Fruit fly (Drosophila melanogaster): ENCODE results near the gene Adgf-A.

Gene Adgf-A

DNA sequence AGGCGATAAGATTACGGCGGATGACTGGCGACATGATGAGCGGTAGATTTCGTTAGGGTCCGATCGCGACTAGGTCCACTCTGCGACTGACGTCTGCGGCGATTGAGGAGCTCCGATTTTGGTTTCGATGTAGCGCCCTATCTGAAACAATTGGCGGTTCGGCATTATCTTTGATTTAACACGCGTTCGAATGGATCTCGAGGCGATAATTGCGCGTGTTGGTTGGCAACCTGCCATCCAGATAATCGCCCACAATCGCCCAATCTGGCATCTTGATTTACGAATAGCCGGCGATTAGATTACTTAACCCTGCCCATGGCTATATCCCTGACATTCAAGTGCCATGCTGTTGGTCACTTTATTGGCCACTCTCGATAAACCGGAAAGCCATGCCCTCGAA, 9.7 kb downstream of the Adgf-A start:
- TF ChIP-seq insv (optimal IDR thresholded peaks at IDR 0.05) (no peak), h (optimal IDR thresholded peaks at IDR 0.05) (no peak), Myc (optimal IDR thresholded peaks at IDR 0.05) (no peak), Sin3A (optimal IDR thresholded peaks at IDR 0.05) (no peak), ttk (optimal IDR thresholded peaks at IDR 0.05) (no peak), psq (optimal IDR thresholded peaks at IDR 0.05) (no peak)

DNA sequence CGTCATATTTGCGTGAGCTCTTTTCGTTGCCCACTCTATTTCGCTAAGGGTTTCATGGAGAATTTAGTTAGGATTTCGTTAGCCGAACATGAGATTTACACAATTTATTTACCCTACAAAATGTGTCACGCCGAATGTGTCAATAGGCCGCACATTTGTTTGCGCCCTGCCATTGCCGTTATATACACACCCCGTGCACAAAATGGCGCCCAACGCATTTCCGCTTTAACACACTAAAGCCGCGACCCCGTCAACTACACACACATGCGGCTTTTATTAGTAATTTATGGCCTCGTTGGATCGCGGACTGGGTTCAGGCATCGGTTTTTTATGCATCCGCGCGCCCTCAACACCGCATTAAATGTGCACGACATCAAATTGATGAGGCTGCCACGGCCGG, 13.5 kb downstream of the Adgf-A start, which contains the start of gene Adgf-B:
Gene Adgf-B, minus strand, starts transcription at position 101 of the 400 bp plus-strand sequence.
- TF ChIP-seq psq (optimal IDR thresholded peaks at IDR 0.05) (no peak), insv (optimal IDR thresholded peaks at IDR 0.05) (no peak), h (optimal IDR thresholded peaks at IDR 0.05) (no peak), Myc (optimal IDR thresholded peaks at IDR 0.05) (no peak), Sin3A (optimal IDR thresholded peaks at IDR 0.05) (no peak), ttk (optimal IDR thresholded peaks at IDR 0.05) (no peak)

DNA sequence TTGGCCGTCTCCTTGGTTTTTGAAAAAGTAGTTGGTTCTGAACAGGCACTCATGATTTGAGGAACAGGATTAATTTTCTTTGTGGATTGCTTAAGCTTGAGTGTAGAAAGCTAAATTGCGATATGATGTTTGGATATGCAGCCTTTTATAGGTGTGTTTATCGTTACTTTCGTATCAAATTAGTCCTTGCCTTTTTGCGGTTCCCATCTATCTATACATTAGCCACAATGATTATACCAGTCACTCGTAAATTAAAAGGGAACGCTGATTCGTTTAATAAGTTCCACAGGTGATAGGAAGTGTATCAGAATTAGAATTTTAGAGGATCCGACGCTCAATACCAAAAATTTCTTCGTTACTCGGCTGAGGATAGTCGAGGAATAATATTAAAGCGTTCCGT, 17.2 kb downstream of the Adgf-A start, which contains the start of gene CG6034:
Gene CG6034, minus strand, starts transcription at position 101 of the 400 bp plus-strand sequence.
- TF ChIP-seq h (optimal IDR thresholded peaks at IDR 0.05) (no peak), insv (optimal IDR thresholded peaks at IDR 0.05) (no peak), Myc (optimal IDR thresholded peaks at IDR 0.05) (no peak), ttk (optimal IDR thresholded peaks at IDR 0.05) (no peak)

DNA sequence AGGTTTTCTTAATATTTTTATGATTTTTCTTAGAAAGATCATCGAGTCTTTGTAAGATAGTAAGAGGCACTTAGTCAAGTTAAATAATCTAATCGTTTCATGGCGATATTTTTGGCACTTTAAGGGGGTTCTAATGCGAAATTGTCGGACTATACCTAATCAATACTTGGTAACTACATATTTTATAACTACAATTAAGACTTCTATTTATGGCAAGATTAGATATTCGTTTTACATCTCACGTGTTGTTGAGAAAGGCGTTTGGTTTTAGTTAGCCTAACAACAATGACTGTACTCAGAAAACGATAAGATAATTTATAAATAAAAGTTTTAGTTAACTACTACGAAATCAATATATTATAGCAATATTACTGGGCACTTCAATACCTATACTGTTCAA, 21.4 kb downstream of the Adgf-A start:
- TF ChIP-seq psq (optimal IDR thresholded peaks at IDR 0.05): no peak
- no peak for TF ChIP-seq Sin3A (optimal IDR thresholded peaks at IDR 0.05)
- no peak for TF ChIP-seq Myc (optimal IDR thresholded peaks at IDR 0.05)
- no peak for TF ChIP-seq ttk (optimal IDR thresholded peaks at IDR 0.05)
- TF ChIP-seq h (optimal IDR thresholded peaks at IDR 0.05): no peak
- TF ChIP-seq insv (optimal IDR thresholded peaks at IDR 0.05): no peak

DNA sequence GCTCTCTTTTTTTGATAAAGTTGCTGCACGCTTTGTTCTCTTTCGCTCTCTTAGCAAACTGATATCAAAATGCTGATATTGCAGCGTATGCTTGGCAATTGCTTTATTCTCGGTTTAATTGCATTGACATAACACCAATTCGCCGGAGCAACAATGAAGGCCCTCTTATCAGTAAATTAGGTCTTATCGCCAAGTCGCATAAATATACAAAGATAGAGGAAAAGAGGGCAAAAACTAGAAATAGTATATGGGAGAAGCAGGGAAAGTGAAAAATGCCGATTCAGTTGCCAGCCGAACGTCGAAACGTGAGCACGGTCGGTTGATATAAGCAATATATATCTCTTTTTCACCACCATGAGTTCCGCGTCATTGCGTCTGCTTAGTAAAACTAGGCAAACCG, 23.5 kb downstream of the Adgf-A start, which contains the start of gene CG7460:
Gene CG7460, plus strand, starts transcription at position 70 of the 400 bp plus-strand sequence.
- TF ChIP-seq ttk (optimal IDR thresholded peaks at IDR 0.05) (no peak), psq (optimal IDR thresholded peaks at IDR 0.05) (no peak), Myc (optimal IDR thresholded peaks at IDR 0.05) (no peak), h (optimal IDR thresholded peaks at IDR 0.05) (no peak), insv (optimal IDR thresholded peaks at IDR 0.05) (no peak), Sin3A (optimal IDR thresholded peaks at IDR 0.05) (no peak)

DNA sequence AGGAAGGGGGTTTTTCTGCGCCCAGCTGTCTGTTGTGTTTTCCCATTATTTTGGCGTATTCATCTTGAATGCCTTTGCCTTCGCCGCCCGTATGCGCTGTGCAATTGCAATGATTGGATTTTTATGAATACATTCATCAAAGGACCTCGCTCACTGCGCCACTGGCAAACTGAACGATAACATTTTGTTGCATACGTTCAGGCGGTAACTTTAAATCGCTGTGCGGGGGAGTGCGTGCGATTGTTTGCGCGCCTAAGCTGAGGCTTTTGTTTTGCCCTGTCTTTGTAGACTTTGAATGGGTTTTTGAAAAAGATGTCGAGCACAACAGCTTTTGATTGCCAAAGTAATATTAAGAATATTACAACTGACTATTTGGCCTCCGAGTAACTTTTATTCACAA, 24.3 kb downstream of the Adgf-A start:
- TF ChIP-seq Myc (optimal IDR thresholded peaks at IDR 0.05) (no peak), ttk (optimal IDR thresholded peaks at IDR 0.05) (no peak), psq (optimal IDR thresholded peaks at IDR 0.05) (no peak), h (optimal IDR thresholded peaks at IDR 0.05) (no peak), insv (optimal IDR thresholded peaks at IDR 0.05) (no peak), Sin3A (optimal IDR thresholded peaks at IDR 0.05) (no peak)

DNA sequence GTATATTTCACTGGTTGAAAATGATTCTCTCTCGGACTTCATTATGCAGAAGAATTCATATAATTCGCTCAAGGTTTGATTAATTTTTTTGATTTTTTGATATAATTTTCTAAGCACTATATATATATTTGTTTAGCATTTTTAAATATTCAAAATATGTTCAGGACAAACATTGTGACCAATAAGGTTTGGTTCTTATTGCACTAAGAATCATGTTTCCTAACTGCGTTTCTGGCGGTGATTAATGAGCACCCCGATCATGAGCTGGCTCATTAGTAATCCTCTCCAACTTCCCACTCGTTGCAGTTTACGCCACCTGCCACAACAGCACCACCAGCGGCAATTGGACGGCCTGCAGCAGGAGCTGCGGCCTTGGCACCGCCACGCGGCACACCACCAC, 34.7 kb downstream of the Adgf-A start, which contains the start of gene CG6052:
Gene CG6052, minus strand, starts transcription at position 101 of the 400 bp plus-strand sequence.
- TF ChIP-seq ttk (optimal IDR thresholded peaks at IDR 0.05): no peak

DNA sequence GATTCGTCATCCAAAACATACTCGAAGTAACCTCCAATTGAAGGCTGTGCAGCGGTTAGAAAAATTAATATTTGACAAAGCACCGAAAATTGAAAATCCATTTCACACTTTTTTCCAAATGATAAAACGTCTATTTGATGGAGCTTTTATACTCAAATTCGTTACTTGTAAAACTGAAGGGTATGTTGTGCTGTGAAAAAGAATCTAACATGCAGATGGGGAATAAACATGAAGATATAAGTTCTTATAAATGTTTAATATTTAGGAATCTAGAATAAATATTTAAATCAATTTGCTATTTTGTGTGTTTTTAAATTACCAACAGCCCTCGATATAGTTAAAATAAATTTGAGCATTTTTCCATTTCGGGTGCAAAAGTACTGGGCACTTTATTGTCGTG, 44.2 kb downstream of the Adgf-A start, which contains the start of gene CheB74a:
Gene CheB74a, minus strand, starts transcription at position 101 of the 400 bp plus-strand sequence.
- TF ChIP-seq insv (optimal IDR thresholded peaks at IDR 0.05) (no peak), psq (optimal IDR thresholded peaks at IDR 0.05) (no peak), Myc (optimal IDR thresholded peaks at IDR 0.05) (no peak), Sin3A (optimal IDR thresholded peaks at IDR 0.05) (no peak), h (optimal IDR thresholded peaks at IDR 0.05) (no peak), ttk (optimal IDR thresholded peaks at IDR 0.05) (no peak)

All from Kc167 (cell line).